Fruit fly (Drosophila melanogaster): ENCODE data around the gene CG32264.

The CG32264 gene

DNA sequence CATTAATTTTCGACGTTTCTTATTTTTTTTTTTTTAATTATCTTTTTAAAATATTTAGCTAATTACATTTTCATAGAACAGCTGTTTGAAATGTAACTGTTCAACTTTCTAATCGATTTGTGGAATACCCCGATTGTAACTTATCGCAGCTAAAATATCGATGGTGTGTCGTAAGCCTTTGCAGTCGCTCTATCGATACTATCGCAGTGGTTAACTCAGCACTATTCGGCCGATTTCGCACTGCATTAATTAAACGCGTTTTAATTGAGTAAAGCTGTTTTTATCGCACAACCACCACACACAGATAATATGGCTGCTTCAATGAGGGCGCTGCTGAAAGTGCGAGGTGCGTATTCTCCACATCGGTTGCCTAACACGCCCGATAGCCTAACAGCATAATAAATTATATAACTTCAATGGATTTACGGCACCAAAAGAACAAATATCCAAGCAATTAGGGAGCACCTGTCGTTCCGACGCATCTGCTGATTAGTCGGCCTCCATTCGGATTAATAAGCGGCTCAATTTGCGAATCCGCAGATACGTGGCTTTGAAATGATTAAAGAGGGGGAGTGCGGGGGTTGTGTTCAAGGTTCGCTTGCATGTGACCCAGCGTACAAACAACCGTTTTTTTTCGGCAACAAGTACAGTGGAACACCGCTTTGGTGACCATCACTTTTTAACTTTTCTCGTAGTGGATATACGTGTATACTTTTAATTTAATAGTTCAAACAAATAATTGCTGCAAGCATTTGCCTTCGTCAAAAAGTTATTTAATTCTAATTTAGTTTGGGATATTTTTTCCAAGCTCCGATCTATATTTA is 8.0 kb upstream of the CG32264 start, which contains the start of gene Scsalpha1 (continued):
- TF ChIP-seq CG10267 (tag; optimal IDR thresholded peaks at IDR 0.05) (peak; percentile 67), Sry-β (GFP tag; optimal IDR thresholded peaks at IDR 0.05) (no peak), CG10147 (GFP tag; optimal IDR thresholded peaks at IDR 0.05) (peak; percentile 12), luna (GFP tag; optimal IDR thresholded peaks at IDR 0.05) (no peak), Stat92E (GFP tag; optimal IDR thresholded peaks at IDR 0.05) (peak in 1 of 3 experiments; percentile 58), knrl (GFP tag; IDR thresholded peaks at IDR 0.05; ENCODE audit: partially characterized antibody) (peak; percentile 99), CG33213 (GFP tag; optimal IDR thresholded peaks at IDR 0.05) (no peak), CrebB (tag; optimal IDR thresholded peaks at IDR 0.05) (no peak), CG15269 (tag; optimal IDR thresholded peaks at IDR 0.05) (peak; percentile 59), CG10431 (GFP tag; optimal IDR thresholded peaks at IDR 0.05) (no peak), rib (GFP tag; IDR thresholded peaks at IDR 0.05) (no peak; the same call in 1 of the 2 replicates), danr (GFP tag; IDR thresholded peaks at IDR 0.05) (no peak), CG8359 (GFP tag; optimal IDR thresholded peaks at IDR 0.05; ENCODE audit: borderline replicate concordance) (no peak), Atf6 (GFP tag; IDR thresholded peaks at IDR 0.05) (peak; percentile 70; the same call in 1 of the 2 replicates), chif (GFP tag; optimal IDR thresholded peaks at IDR 0.05) (peak in 1 of 2 experiments; percentile 7), lilli (GFP tag; optimal IDR thresholded peaks at IDR 0.05) (peak; percentile 42), chn (GFP tag; optimal IDR thresholded peaks at IDR 0.05) (peak; percentile 20), CG12236 (GFP tag; optimal IDR thresholded peaks at IDR 0.05) (no peak), Dbx (GFP tag; IDR thresholded peaks at IDR 0.05) (peak; percentile 74; the same call in 2 of the 3 replicates), CG17328 (GFP tag; IDR thresholded peaks at IDR 0.05) (peak; percentile 27; the same call in 1 of the 2 replicates), gsb (GFP tag; IDR thresholded peaks at IDR 0.05) (peak; percentile 18; the same call in 1 of the 2 replicates), CG15514 (GFP tag; optimal IDR thresholded peaks at IDR 0.05) (peak; percentile 31), btn (GFP tag; optimal IDR thresholded peaks at IDR 0.05) (no peak), CG12659 (GFP tag; optimal IDR thresholded peaks at IDR 0.05) (peak; percentile 63), BEAF-32 (GFP tag; optimal IDR thresholded peaks at IDR 0.05) (peak; percentile 98), CG30431 (GFP tag; optimal IDR thresholded peaks at IDR 0.05) (no peak), CG18764 (GFP tag; optimal IDR thresholded peaks at IDR 0.05) (peak; percentile 6), jumu (GFP tag; optimal IDR thresholded peaks at IDR 0.05) (no peak), da (GFP tag; optimal IDR thresholded peaks at IDR 0.05) (no peak), CG4360 (GFP tag; IDR thresholded peaks at IDR 0.05) (no peak), ato (GFP tag; IDR thresholded peaks at IDR 0.05; ENCODE audit: partially characterized antibody) (peak; percentile 100), CG13296 (GFP tag; optimal IDR thresholded peaks at IDR 0.05) (no peak), kah (GFP tag; optimal IDR thresholded peaks at IDR 0.05) (no peak), Ptx1 (GFP tag; IDR thresholded peaks at IDR 0.05) (peak; percentile 30; the same call in 1 of the 2 replicates), eyg (GFP tag; optimal IDR thresholded peaks at IDR 0.05) (no peak), CG42726 (GFP tag; IDR thresholded peaks at IDR 0.05; ENCODE audit: partially characterized antibody) (peak; percentile 99), mirr (GFP tag; optimal IDR thresholded peaks at IDR 0.05) (peak; percentile 13), CG1792 (GFP tag; optimal IDR thresholded peaks at IDR 0.05) (no peak), sima (GFP tag; optimal IDR thresholded peaks at IDR 0.05) (no peak), CG11093 (GFP tag; IDR thresholded peaks at IDR 0.05) (no peak), Dp (GFP tag; optimal IDR thresholded peaks at IDR 0.05) (peak; percentile 56), dmrt99B (tag; optimal IDR thresholded peaks at IDR 0.05) (no peak), pum (GFP tag; optimal IDR thresholded peaks at IDR 0.05) (no peak)
